Worm (Caenorhabditis elegans): ENCODE results near the gene C28A5.2.

DNA sequence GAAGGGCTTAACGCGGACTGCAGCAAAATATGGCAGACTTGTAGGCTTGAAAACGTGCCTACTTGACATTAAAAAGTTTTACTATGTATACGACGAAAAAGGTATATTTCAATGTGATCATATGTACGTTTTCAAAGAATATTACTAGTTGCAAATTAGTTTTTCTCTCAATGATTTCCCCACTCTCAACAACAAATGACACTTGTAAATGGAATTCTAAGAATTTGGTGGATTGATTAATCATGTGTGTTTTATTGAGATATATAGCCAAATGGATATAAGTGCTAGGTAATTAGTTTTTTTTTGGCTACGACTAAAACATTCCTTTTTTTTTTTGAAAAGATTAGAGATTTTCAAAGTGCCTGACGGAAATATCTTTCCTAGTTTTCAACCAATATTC, 47.9 kb upstream of the C28A5.2 start:
- TF ChIP-seq hlh-8 (tag; optimal IDR thresholded peaks at IDR 0.05) (no peak), nhr-11 (tag; optimal IDR thresholded peaks at IDR 0.05) (no peak)

Measured in whole organism, late embryonic.